Worm (Caenorhabditis elegans) whole organism, mixed stage, embryonic: ENCODE results near the gene fipp-1.

Experiments used
- M03D4.4 ChIP-seq: sonication (generic microtip); optimal IDR thresholded peaks from 2 replicates; lab custom pipeline; 2017; ENCODE audit warnings: mild to moderate bottlenecking, missing genetic modification characterization, missing compliant biosample characterization
- bed-3 ChIP-seq: fragments of 200-800 bp; sonication (Bioruptor generic); optimal IDR thresholded peaks from 3 replicates; lab custom pipeline; 2018; ENCODE audit warnings: mild to moderate bottlenecking, missing genetic modification characterization, moderate library complexity, missing compliant biosample characterization
- blmp-1 ChIP-seq: fragments of 150-350 bp; optimal IDR thresholded peaks from 2 replicates; lab custom pipeline; 2014; ENCODE audit warnings: missing biosample characterization, missing genetic modification characterization
- ceh-39 ChIP-seq: fragments of 150-350 bp; optimal IDR thresholded peaks from 2 replicates; lab custom pipeline; 2014; ENCODE audit warnings: missing biosample characterization, missing genetic modification characterization
- ceh-43 ChIP-seq: fragments of 200-800 bp; sonication (Bioruptor generic); optimal IDR thresholded peaks from 2 replicates; lab custom pipeline; 2018; ENCODE audit warnings: mild to moderate bottlenecking, missing genetic modification characterization, moderate library complexity, missing compliant biosample characterization
- ceh-83 ChIP-seq: fragments of 200-800 bp; sonication (Bioruptor generic); optimal IDR thresholded peaks from 2 replicates; lab custom pipeline; 2018; ENCODE audit warnings: mild to moderate bottlenecking, missing genetic modification characterization, missing compliant biosample characterization
- ces-1 ChIP-seq: fragments of 150-350 bp; optimal IDR thresholded peaks from 2 replicates; lab custom pipeline; 2014; ENCODE audit warnings: missing biosample characterization, missing genetic modification reagents, missing genetic modification characterization
- cnd-1 ChIP-seq: fragments of 200-800 bp; sonication (Bioruptor generic); optimal IDR thresholded peaks from 2 replicates; lab custom pipeline; 2018; ENCODE audit warnings: mild to moderate bottlenecking, missing genetic modification characterization, missing compliant biosample characterization
- elt-1 ChIP-seq: sonication (generic microtip); optimal IDR thresholded peaks from 2 replicates; lab custom pipeline; 2017; ENCODE audit warnings: missing genetic modification characterization, mild to moderate bottlenecking, missing compliant biosample characterization, antibody characterized with exemption, moderate library complexity, borderline replicate concordance; ENCODE audit not compliant: insufficient read depth
- elt-3 ChIP-seq: fragments of 150-350 bp; optimal IDR thresholded peaks from 2 replicates; lab custom pipeline; 2014; ENCODE audit warnings: missing biosample characterization, missing genetic modification characterization
- flh-1 ChIP-seq: fragments of 200-800 bp; sonication (Bioruptor generic); optimal IDR thresholded peaks from 2 replicates; lab custom pipeline; 2018; ENCODE audit warnings: mild to moderate bottlenecking, missing genetic modification characterization, moderate library complexity, missing compliant biosample characterization
- ham-2 ChIP-seq: fragments of 200-800 bp; sonication (Bioruptor generic); optimal IDR thresholded peaks from 2 replicates; lab custom pipeline; 2018; ENCODE audit warnings: mild to moderate bottlenecking, missing genetic modification characterization, missing compliant biosample characterization
- hlh-1 ChIP-seq: fragments of 150-350 bp; optimal IDR thresholded peaks from 2 replicates; lab custom pipeline; 2014; ENCODE audit warnings: missing biosample characterization, missing genetic modification reagents, missing genetic modification characterization
- lin-13 ChIP-seq: fragments of 150-350 bp; optimal IDR thresholded peaks from 2 replicates; lab custom pipeline; 2014; ENCODE audit warnings: missing biosample characterization, missing genetic modification characterization
- lsy-2 ChIP-seq: fragments of 150-350 bp; optimal IDR thresholded peaks from 2 replicates; lab custom pipeline; 2014; ENCODE audit warnings: missing biosample characterization, missing genetic modification characterization
- mab-5 ChIP-seq: fragments of 150-350 bp; optimal IDR thresholded peaks from 2 replicates; lab custom pipeline; 2014; ENCODE audit warnings: missing biosample characterization, missing genetic modification characterization
- mep-1 ChIP-seq: fragments of 150-350 bp; optimal IDR thresholded peaks from 2 replicates; lab custom pipeline; 2017; ENCODE audit warnings: missing biosample characterization, missing genetic modification reagents, missing genetic modification characterization, inconsistent platforms
- mls-2 ChIP-seq: sonication (generic microtip); optimal IDR thresholded peaks from 2 replicates; lab custom pipeline; 2016; ENCODE audit warnings: mild to moderate bottlenecking, missing genetic modification characterization, moderate library complexity, missing compliant biosample characterization
- nhr-12 ChIP-seq: fragments of 150-350 bp; optimal IDR thresholded peaks from 2 replicates; lab custom pipeline; 2014; ENCODE audit warnings: missing biosample characterization, missing genetic modification characterization
- nhr-237 ChIP-seq: fragments of 150-350 bp; optimal IDR thresholded peaks from 2 replicates; lab custom pipeline; 2014; ENCODE audit warnings: missing biosample characterization, missing genetic modification characterization
- nhr-28 ChIP-seq: fragments of 150-350 bp; optimal IDR thresholded peaks from 2 replicates; lab custom pipeline; 2014; ENCODE audit warnings: missing biosample characterization, missing genetic modification characterization
- nhr-76 ChIP-seq: sonication (generic microtip); optimal IDR thresholded peaks from 2 replicates; lab custom pipeline; 2017; ENCODE audit warnings: missing biosample characterization, missing genetic modification characterization
- pha-4 ChIP-seq: fragments of 150-350 bp; optimal IDR thresholded peaks from 2 replicates; lab custom pipeline; 2018; ENCODE audit warnings: missing biosample characterization, missing genetic modification reagents, missing genetic modification characterization
- sem-2 ChIP-seq: fragments of 200-800 bp; sonication (Bioruptor generic); optimal IDR thresholded peaks from 2 replicates; lab custom pipeline; 2018; ENCODE audit warnings: mild to moderate bottlenecking, missing genetic modification characterization, missing compliant biosample characterization
- unc-120 ChIP-seq: sonication (generic microtip); optimal IDR thresholded peaks from 2 replicates; lab custom pipeline; 2017; ENCODE audit warnings: missing genetic modification characterization, missing compliant biosample characterization; ENCODE audit not compliant: poor library complexity, severe bottlenecking
- unc-62 ChIP-seq: fragments of 150-350 bp; optimal IDR thresholded peaks from 2 replicates; lab custom pipeline; 2014; ENCODE audit warnings: missing biosample characterization, missing genetic modification reagents, missing genetic modification characterization
- zip-8 ChIP-seq: fragments of 150-350 bp; optimal IDR thresholded peaks from 2 replicates; lab custom pipeline; 2014; ENCODE audit warnings: missing biosample characterization, missing genetic modification characterization
- ztf-11 ChIP-seq: fragments of 150-350 bp; optimal IDR thresholded peaks from 2 replicates; lab custom pipeline; 2014; ENCODE audit warnings: missing biosample characterization, missing genetic modification characterization

The fipp-1 gene

ce11 chrV:4366440-4366839 lies 5.2 kb upstream of the fipp-1 start, which contains the start of gene F32D1.11:
Gene F32D1.11 (minus strand): TSS chrV:4366540.
- no peak for TF ChIP-seq ceh-83 (GFP tag; lab: Kevin White, UChicago)
- no peak for TF ChIP-seq bed-3 (GFP tag; lab: Kevin White, UChicago)
- TF ChIP-seq ceh-43 (GFP tag; lab: Kevin White, UChicago): no peak
- no peak for TF ChIP-seq M03D4.4

- no peak for TF ChIP-seq nhr-12 (tag; lab: Kevin White, UChicago)
- no peak for TF ChIP-seq ceh-83 (GFP tag; lab: Kevin White, UChicago)
These were observed 1.1 kb upstream of the fipp-1 start for ce11 chrV:4370515-4370914.

ce11 chrV:4372986-4373385 lies 1.4 kb downstream of the fipp-1 start:
- TF ChIP-seq hlh-1 (tag; lab: Kevin White, UChicago) (no peak), lin-13 (tag; lab: Kevin White, UChicago) (no peak), lsy-2 (tag; lab: Kevin White, UChicago) (no peak), sem-2 (GFP tag; lab: Kevin White, UChicago) (no peak), bed-3 (GFP tag; lab: Kevin White, UChicago) (no peak), nhr-28 (tag; lab: Kevin White, UChicago) (no peak), ztf-11 (tag; lab: Kevin White, UChicago) (no peak), mab-5 (tag; lab: Kevin White, UChicago) (no peak)

ce11 chrV:4373656-4374055 lies 2.0 kb downstream of the fipp-1 start:
- TF ChIP-seq bed-3 (GFP tag; lab: Kevin White, UChicago): no peak
- no peak for TF ChIP-seq lsy-2 (tag; lab: Kevin White, UChicago)

- TF ChIP-seq nhr-237 (no peak), nhr-12 (tag; lab: Kevin White, UChicago) (no peak), sem-2 (GFP tag; lab: Kevin White, UChicago) (no peak), ceh-83 (GFP tag; lab: Kevin White, UChicago) (no peak), mep-1 (tag; lab: Kevin White, UChicago) (no peak), pha-4 (tag; lab: Kevin White, UChicago) (no peak), elt-1 (tag; lab: Kevin White, UChicago) (no peak)
These were observed 3.0 kb downstream of the fipp-1 start, which contains the start of gene neg-1 for ce11 chrV:4374625-4375024. Gene neg-1 (minus strand): TSS chrV:4374874.

DNA sequence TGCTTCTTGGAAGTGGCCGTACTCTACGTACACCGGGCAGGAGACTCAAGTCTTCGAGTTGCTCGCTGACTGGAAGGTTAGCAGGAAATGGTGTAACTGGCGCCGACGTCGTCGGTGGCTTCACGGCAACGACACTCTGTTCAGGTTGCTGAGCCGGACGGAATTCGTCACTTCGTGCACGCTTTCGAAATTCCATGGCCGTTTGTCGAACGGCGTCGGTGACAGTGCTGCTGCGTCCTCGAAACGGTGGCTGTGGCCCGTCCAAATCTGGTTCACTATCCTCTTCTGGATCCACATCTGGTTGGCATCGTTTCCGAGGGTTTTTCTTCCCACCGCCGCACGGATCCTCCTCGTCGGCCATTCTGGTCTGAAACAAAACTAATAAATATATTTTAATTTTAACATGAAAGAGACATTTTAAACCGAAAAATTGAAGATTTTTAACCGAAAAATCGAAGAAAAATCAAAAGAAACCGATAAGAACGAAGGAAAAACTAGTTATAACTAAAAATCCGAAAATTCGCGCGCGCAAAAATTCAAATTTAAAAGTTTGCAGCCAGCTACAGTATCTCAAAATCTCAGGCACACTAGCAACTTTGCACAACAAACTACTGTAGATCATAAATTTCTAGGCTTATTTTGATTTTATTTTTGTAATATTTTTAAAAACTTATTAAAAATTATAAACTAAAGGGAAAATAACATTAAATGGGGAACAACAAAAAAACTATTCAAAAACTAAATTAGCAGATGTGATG lies 4.4 kb downstream of the fipp-1 start, which contains the start of gene F32D1.7:
TSS of gene F32D1.7 (minus strand) at position 367 of the 758 bp plus-strand sequence.
- TF ChIP-seq M03D4.4 (no peak), lsy-2 (tag; lab: Kevin White, UChicago) (no peak), flh-1 (GFP tag; lab: Kevin White, UChicago) (no peak), nhr-28 (tag; lab: Kevin White, UChicago) (no peak), cnd-1 (tag; lab: Kevin White, UChicago) (no peak), ces-1 (GFP tag; lab: Kevin White, UChicago) (no peak), pha-4 (tag; lab: Kevin White, UChicago) (no peak), mab-5 (tag; lab: Kevin White, UChicago) (no peak), ceh-43 (GFP tag; lab: Kevin White, UChicago) (no peak), elt-1 (tag; lab: Kevin White, UChicago) (no peak), elt-3 (tag; lab: Kevin White, UChicago) (no peak), sem-2 (GFP tag; lab: Kevin White, UChicago) (no peak), zip-8 (no peak)
- TF ChIP-seq, all 35 proteins: peak for 0

DNA sequence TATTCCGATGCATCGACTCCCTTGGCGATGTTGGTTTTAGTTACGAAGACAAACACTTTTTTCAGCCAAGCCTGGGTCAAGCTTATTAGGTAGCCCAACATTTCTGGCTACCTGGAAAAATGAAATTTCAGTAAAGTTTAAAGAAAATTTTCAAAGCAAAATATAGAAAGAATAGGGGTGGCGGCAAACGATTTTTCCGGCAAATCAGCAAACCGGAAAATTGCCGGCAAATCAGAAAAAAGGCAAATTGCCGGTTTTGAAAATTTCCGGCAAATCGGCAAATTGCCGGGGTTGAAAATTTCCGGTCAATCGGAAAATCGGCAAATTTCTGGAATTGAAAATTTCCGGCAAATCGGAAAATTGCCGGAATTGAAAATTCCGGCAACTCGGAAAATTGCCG lies 6.0 kb downstream of the fipp-1 start, which contains the start of gene F32D1.8:
TSS of gene F32D1.8 (minus strand) at position 101 of the 400 bp plus-strand sequence.
- no peak for TF ChIP-seq nhr-76 (tag; lab: Kevin White, UChicago)
- TF ChIP-seq mab-5 (tag; lab: Kevin White, UChicago): no peak
- TF ChIP-seq sem-2 (GFP tag; lab: Kevin White, UChicago): no peak
- TF ChIP-seq blmp-1 (tag; lab: Kevin White, UChicago): no peak
- TF ChIP-seq elt-1 (tag; lab: Kevin White, UChicago): no peak
- no peak for TF ChIP-seq ces-1 (GFP tag; lab: Kevin White, UChicago)
- TF ChIP-seq nhr-12 (tag; lab: Kevin White, UChicago): no peak
- no peak for TF ChIP-seq ceh-39 (tag; lab: Kevin White, UChicago)
- TF ChIP-seq mls-2 (tag; lab: Kevin White, UChicago): no peak
- TF ChIP-seq lin-13 (tag; lab: Kevin White, UChicago): no peak
- no peak for TF ChIP-seq lsy-2 (tag; lab: Kevin White, UChicago)
- no peak for TF ChIP-seq nhr-28 (tag; lab: Kevin White, UChicago)
- no peak for TF ChIP-seq unc-62 (GFP tag; lab: Kevin White, UChicago)
- TF ChIP-seq ham-2 (GFP tag; lab: Kevin White, UChicago): no peak
- TF ChIP-seq elt-3 (tag; lab: Kevin White, UChicago): no peak
- TF ChIP-seq unc-120 (tag; lab: Kevin White, UChicago): no peak
- no peak for TF ChIP-seq hlh-1 (tag; lab: Kevin White, UChicago)
- no peak for TF ChIP-seq ztf-11 (tag; lab: Kevin White, UChicago)
- TF ChIP-seq ceh-43 (GFP tag; lab: Kevin White, UChicago): no peak
- no peak for TF ChIP-seq cnd-1 (tag; lab: Kevin White, UChicago)
